Fruit fly (Drosophila melanogaster) whole organism, larva: ENCODE results near the gene Mettl5.
A peak's percentile ranks its signal among the peaks of the same experiment; 100 is the strongest.

Source experiments
- noc ChIP-seq: fragments of 200-800 bp; sonication (Bioruptor generic); optimal IDR thresholded peaks from 3 replicates; lab custom pipeline; 2019; ENCODE audit warnings: missing biosample characterization, mild to moderate bottlenecking, missing genetic modification characterization, moderate library complexity

Gene Mettl5

DNA sequence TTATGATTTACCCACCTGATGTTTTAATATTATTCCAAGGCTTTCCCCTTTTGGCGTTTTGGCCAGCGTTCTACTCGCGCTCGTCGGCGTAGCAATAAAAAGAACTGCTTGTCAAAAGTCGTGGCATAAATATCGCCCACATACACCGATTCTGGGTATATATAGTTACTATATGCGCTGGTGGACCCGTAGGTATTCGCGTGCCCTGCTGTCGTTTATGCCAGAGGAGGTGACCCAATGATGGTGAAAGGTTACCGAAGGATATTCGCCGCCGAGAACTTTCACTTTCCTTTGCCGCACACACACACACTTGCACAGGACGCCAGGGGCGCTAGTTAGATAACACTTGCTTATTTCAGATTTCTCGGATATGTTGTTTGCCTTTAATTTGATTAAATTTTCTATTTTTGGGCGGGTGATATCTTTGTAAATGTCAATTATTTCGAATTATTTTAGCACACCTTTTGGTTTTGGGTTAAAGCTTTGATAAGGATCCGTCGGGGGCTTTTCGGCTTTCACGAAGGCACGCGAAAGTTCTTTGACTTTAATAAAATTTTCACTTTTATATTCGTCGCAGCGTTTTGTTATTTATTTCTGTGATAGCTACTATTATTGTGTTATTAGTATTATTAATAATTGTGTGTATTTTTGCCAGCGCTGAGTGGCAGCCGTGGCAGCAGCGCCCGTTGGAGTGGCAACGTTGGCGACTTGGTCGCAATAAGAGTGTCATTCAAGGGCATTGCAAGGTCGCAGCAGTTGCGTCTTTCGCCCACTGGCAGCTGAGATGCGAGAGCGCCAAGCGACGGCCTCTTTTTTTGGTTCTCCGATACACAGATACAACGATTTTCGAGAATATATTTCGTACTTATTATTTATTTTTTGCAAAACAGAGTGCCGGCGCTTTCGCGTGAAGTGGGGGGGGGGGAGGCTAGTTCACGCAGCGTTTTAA, 28.2 kb downstream of the Mettl5 start:
- no peak for TF ChIP-seq noc (tag; lab: Kevin White, UChicago)

DNA sequence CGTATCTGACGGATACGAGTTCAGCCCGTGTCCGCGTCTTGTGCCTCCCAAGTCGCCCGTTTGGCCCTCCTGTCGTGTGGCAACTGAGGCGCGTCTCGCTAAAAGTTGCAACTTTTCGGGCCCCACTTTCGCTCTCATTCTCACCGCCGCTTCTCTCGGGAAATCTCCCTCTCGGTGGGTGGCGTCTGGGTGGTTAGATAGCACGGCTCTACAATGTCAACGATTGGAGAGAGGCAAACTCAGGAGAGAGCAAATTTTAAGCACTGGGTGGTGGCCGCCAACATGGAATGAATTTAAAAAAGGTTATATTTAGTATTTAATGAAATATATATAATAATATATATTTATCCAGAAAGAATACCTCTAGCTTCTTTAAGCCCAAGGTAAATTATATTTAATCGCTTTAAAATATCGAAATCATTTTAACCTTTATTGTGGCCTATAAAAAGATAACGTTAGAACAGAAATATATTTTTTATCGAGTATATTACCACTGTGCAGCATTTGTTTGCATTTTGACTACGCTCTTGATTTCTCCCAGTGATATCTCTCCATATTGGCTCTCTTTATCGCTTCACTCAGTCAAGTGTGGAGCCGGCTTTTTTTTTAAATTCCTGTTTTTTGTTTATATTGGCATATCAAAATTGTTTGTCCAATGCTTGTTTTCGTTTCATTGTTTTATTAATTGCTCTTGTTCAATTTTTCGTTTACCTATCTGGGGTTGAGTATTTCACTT, 29.0 kb downstream of the Mettl5 start, which contains the start of gene Gbs-76A:
TSS of gene Gbs-76A (minus strand) at position 327 of the 736 bp plus-strand sequence.
- TF ChIP-seq noc (tag; lab: Kevin White, UChicago), result peak; percentile 82

DNA sequence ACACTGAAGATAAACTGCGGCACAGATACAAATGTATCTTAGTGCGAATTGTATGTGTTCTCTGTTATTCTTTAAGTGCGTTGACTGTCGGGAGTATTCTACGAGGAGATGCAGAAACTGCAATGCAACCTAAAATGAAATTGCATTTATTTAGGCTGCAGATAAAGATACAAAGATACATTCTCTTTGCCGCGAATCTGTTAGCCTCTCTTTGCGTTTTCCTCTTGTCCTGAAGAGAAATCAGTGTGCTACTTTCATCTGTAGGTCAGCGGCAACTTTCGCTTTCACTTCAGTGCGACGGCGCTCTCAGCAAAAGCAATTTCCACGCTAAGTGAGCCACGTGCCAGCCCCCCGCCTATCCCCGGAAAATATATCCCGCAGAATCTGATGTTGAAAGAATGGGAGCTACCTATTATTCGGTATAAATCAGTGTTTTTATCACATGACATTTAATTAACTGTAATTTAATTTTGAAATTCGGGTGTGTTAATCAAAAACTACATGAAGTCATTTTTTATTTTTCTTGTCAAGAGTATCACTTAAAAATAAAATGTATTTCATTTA, 29.7 kb downstream of the Mettl5 start:
- TF ChIP-seq noc (tag; lab: Kevin White, UChicago), result no peak

DNA sequence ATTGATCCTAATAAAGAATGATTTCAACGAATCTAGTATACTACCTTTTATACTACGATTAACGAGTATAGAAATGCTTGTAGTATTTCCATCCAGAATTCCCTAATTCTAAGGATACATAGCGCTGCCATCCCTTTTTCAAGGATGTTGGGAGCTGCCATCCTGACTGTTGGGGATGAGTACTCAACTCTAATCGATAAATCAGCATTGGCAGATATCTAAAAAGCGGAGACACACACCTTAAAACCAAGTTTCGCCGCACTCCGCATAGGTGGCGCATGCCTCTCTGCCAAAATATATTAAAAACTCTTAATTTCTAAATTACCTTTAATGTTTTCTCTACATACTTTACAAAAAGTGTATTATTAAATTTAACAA, 30.7 kb downstream of the Mettl5 start, which contains the start of gene fal:
TSS of gene fal (plus strand) at position 330 of the 378 bp plus-strand sequence.
- TF ChIP-seq noc (tag; lab: Kevin White, UChicago), result no peak

DNA sequence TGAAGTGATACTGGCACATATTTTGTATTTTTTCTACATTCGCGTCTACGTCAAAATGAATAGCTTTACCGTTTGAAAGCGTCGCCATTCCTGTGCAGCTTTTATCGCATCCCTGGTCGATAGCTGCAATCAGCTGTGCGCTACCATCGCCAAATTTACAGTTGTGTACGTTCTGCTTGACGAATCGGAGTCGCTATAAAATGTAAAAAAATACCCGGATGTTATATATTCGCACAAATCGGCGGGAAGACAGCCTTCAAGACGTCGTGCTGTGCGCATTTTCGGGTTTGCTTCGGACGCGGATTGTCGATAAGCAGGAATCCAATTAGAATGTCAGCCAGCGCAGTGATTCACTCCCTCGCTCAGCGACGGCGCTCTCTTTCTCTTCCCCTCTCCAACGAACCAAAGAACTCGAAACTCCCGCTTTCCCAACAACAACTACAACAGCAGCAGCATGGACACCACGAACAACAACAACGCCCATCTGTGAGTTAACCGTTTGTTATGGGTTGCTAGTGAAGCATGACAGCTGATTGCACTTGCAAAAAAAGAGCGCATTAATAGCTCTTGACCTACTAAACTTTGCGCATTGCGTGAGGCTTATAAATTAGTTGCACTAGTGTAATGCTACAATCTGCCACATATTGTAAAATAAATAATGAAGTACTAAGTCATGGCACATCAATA, 31.2 kb downstream of the Mettl5 start:
- peak; percentile 23 for TF ChIP-seq noc (tag; lab: Kevin White, UChicago)

DNA sequence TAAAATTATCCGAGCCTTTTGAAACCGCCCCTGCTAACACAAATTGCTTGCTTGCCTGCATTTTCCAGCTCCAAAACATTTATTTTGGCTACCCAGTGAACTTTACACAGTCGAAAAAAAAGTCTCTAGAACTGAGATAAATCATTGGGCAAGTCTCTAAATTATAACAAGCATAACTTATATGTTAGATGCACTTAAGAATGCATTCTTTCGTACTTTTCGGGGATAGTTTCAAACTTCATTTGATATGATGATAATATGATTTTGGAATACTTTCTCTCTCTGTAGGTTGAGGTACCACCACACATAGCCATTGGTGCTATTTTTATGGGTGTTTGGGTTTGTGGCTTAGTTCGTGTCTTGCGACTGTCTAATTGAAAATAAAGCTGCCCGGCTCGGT, 51.3 kb downstream of the Mettl5 start:
- TF ChIP-seq noc (tag; lab: Kevin White, UChicago), result no peak
